Worm (Caenorhabditis elegans): ENCODE results near the gene C46F11.6.
A peak's percentile ranks its signal among the peaks of the same experiment; 100 is the strongest.

Gene C46F11.6

ce11 chrIII:3637251-3637989, 32.8 kb downstream of the C46F11.6 start:
- TF ChIP-seq flt-1 (GFP tag; IDR thresholded peaks at IDR 0.05): no peak
- TF ChIP-seq ama-1 (optimal IDR thresholded peaks at IDR 0.05): no peak

ce11 chrIII:3635844-3636243, 34.4 kb downstream of the C46F11.6 start, which contains the start of gene rilp-1:
Gene rilp-1, plus strand, starts transcription at chrIII:3636144.
- TF ChIP-seq tbx-37 (GFP tag; conservative IDR thresholded peaks at IDR 0.05): no peak
- TF ChIP-seq scrt-1 (GFP tag; IDR thresholded peaks at IDR 0.05): no peak
- TF ChIP-seq B0310.2 (tag; optimal IDR thresholded peaks at IDR 0.05): no peak
- TF ChIP-seq ceh-13 (GFP tag; optimal IDR thresholded peaks at IDR 0.05): no peak
- no peak for TF ChIP-seq aly-1 (tag; optimal IDR thresholded peaks at IDR 0.05)
- no peak for TF ChIP-seq sea-1 (GFP tag; conservative IDR thresholded peaks at IDR 0.05)
- no peak for TF ChIP-seq tbx-11 (GFP tag; IDR thresholded peaks at IDR 0.05)
- TF ChIP-seq F13C5.2 (tag; optimal IDR thresholded peaks at IDR 0.05): no peak
- no peak for TF ChIP-seq ama-1 (optimal IDR thresholded peaks at IDR 0.05)
- TF ChIP-seq pes-1 (GFP tag; IDR thresholded peaks at IDR 0.05): no peak
- TF ChIP-seq hmg-4 (GFP tag; optimal IDR thresholded peaks at IDR 0.05): no peak
- TF ChIP-seq ets-7 (tag; optimal IDR thresholded peaks at IDR 0.05): no peak
- TF ChIP-seq hmbx-1 (tag; optimal IDR thresholded peaks at IDR 0.05): no peak

ce11 chrIII:3634873-3635272, 35.4 kb downstream of the C46F11.6 start:
- TF ChIP-seq aly-1 (tag; optimal IDR thresholded peaks at IDR 0.05) (no peak), ceh-36 (tag; optimal IDR thresholded peaks at IDR 0.05) (no peak), hnd-1 (tag; optimal IDR thresholded peaks at IDR 0.05) (no peak), F13C5.2 (tag; optimal IDR thresholded peaks at IDR 0.05) (no peak), hmbx-1 (tag; optimal IDR thresholded peaks at IDR 0.05) (no peak), hmg-4 (GFP tag; optimal IDR thresholded peaks at IDR 0.05) (no peak), sea-1 (GFP tag; conservative IDR thresholded peaks at IDR 0.05) (no peak)

- no peak for TF ChIP-seq flt-1 (GFP tag; IDR thresholded peaks at IDR 0.05)
- no peak for TF ChIP-seq tra-4 (tag; optimal IDR thresholded peaks at IDR 0.05)
- TF ChIP-seq aly-1 (tag; optimal IDR thresholded peaks at IDR 0.05): no peak
- no peak for TF ChIP-seq B0310.2 (tag; optimal IDR thresholded peaks at IDR 0.05)
- no peak for TF ChIP-seq sea-1 (GFP tag; conservative IDR thresholded peaks at IDR 0.05)
- no peak for TF ChIP-seq scrt-1 (GFP tag; IDR thresholded peaks at IDR 0.05)
- TF ChIP-seq ceh-13 (GFP tag; optimal IDR thresholded peaks at IDR 0.05): no peak
- TF ChIP-seq hmg-4 (GFP tag; optimal IDR thresholded peaks at IDR 0.05): no peak
- TF ChIP-seq ama-1 (optimal IDR thresholded peaks at IDR 0.05): no peak
- TF ChIP-seq pes-1 (GFP tag; IDR thresholded peaks at IDR 0.05): no peak
Observed at ce11 chrIII:3634158-3634557, 36.1 kb downstream of the C46F11.6 start.

- TF ChIP-seq tra-4 (tag; optimal IDR thresholded peaks at IDR 0.05): no peak
- TF ChIP-seq hmg-4 (GFP tag; optimal IDR thresholded peaks at IDR 0.05): no peak
- TF ChIP-seq flt-1 (GFP tag; IDR thresholded peaks at IDR 0.05): no peak
- TF ChIP-seq pes-1 (GFP tag; IDR thresholded peaks at IDR 0.05): no peak
- no peak for TF ChIP-seq tbx-11 (GFP tag; IDR thresholded peaks at IDR 0.05)
- no peak for TF ChIP-seq scrt-1 (GFP tag; IDR thresholded peaks at IDR 0.05)
- TF ChIP-seq tbx-37 (GFP tag; conservative IDR thresholded peaks at IDR 0.05): no peak
- no peak for TF ChIP-seq hnd-1 (tag; optimal IDR thresholded peaks at IDR 0.05)
- no peak for TF ChIP-seq ets-7 (tag; optimal IDR thresholded peaks at IDR 0.05)
- no peak for TF ChIP-seq B0310.2 (tag; optimal IDR thresholded peaks at IDR 0.05)
- no peak for TF ChIP-seq ceh-36 (tag; optimal IDR thresholded peaks at IDR 0.05)
- no peak for TF ChIP-seq F13C5.2 (tag; optimal IDR thresholded peaks at IDR 0.05)
- no peak for TF ChIP-seq ceh-13 (GFP tag; optimal IDR thresholded peaks at IDR 0.05)
- TF ChIP-seq aly-1 (tag; optimal IDR thresholded peaks at IDR 0.05): no peak
- TF ChIP-seq hmbx-1 (tag; optimal IDR thresholded peaks at IDR 0.05): no peak
- TF ChIP-seq sea-1 (GFP tag; conservative IDR thresholded peaks at IDR 0.05): no peak
- no peak for TF ChIP-seq ama-1 (optimal IDR thresholded peaks at IDR 0.05)
Observed at ce11 chrIII:3632379-3632778, 37.9 kb downstream of the C46F11.6 start.

ce11 chrIII:3630337-3630736, 39.9 kb downstream of the C46F11.6 start, which contains the start of gene mrps-31:
Gene mrps-31, minus strand, starts transcription at chrIII:3630372.
- TF ChIP-seq sea-1 (GFP tag; conservative IDR thresholded peaks at IDR 0.05) (no peak), ets-7 (tag; optimal IDR thresholded peaks at IDR 0.05) (no peak), hnd-1 (tag; optimal IDR thresholded peaks at IDR 0.05) (no peak), pes-1 (GFP tag; IDR thresholded peaks at IDR 0.05) (no peak), hmbx-1 (tag; optimal IDR thresholded peaks at IDR 0.05) (no peak), tra-4 (tag; optimal IDR thresholded peaks at IDR 0.05) (no peak), flt-1 (GFP tag; IDR thresholded peaks at IDR 0.05) (no peak), B0310.2 (tag; optimal IDR thresholded peaks at IDR 0.05) (no peak), F13C5.2 (tag; optimal IDR thresholded peaks at IDR 0.05) (no peak)

- no peak for TF ChIP-seq ceh-36 (tag; optimal IDR thresholded peaks at IDR 0.05)
- TF ChIP-seq hmg-4 (GFP tag; optimal IDR thresholded peaks at IDR 0.05): no peak
- TF ChIP-seq pes-1 (GFP tag; IDR thresholded peaks at IDR 0.05): no peak
- no peak for TF ChIP-seq aly-1 (tag; optimal IDR thresholded peaks at IDR 0.05)
- TF ChIP-seq hnd-1 (tag; optimal IDR thresholded peaks at IDR 0.05): no peak
- TF ChIP-seq sea-1 (GFP tag; conservative IDR thresholded peaks at IDR 0.05): no peak
- TF ChIP-seq F13C5.2 (tag; optimal IDR thresholded peaks at IDR 0.05): no peak
- TF ChIP-seq tbx-37 (GFP tag; conservative IDR thresholded peaks at IDR 0.05): no peak
- TF ChIP-seq ama-1 (optimal IDR thresholded peaks at IDR 0.05): no peak
- no peak for TF ChIP-seq B0310.2 (tag; optimal IDR thresholded peaks at IDR 0.05)
- TF ChIP-seq ets-7 (tag; optimal IDR thresholded peaks at IDR 0.05): no peak
- no peak for TF ChIP-seq flt-1 (GFP tag; IDR thresholded peaks at IDR 0.05)
Observed at ce11 chrIII:3627042-3627441, 43.2 kb downstream of the C46F11.6 start, which contains the start of gene sel-8. Gene sel-8, minus strand, starts transcription at chrIII:3627142.

- TF ChIP-seq hmg-4 (GFP tag; optimal IDR thresholded peaks at IDR 0.05) (peak; percentile 11), ets-7 (tag; optimal IDR thresholded peaks at IDR 0.05) (no peak), F13C5.2 (tag; optimal IDR thresholded peaks at IDR 0.05) (no peak), scrt-1 (GFP tag; IDR thresholded peaks at IDR 0.05) (no peak), hnd-1 (tag; optimal IDR thresholded peaks at IDR 0.05) (no peak), sea-1 (GFP tag; conservative IDR thresholded peaks at IDR 0.05) (no peak), flt-1 (GFP tag; IDR thresholded peaks at IDR 0.05) (no peak), aly-1 (tag; optimal IDR thresholded peaks at IDR 0.05) (peak; percentile 72), tbx-37 (GFP tag; conservative IDR thresholded peaks at IDR 0.05) (no peak), B0310.2 (tag; optimal IDR thresholded peaks at IDR 0.05) (peak; percentile 33)
Observed at ce11 chrIII:3623772-3624171, 46.5 kb downstream of the C46F11.6 start.

Data from whole organism, early embryonic.